Fruit fly (Drosophila melanogaster): ENCODE data around the gene BBS8.

DNA sequence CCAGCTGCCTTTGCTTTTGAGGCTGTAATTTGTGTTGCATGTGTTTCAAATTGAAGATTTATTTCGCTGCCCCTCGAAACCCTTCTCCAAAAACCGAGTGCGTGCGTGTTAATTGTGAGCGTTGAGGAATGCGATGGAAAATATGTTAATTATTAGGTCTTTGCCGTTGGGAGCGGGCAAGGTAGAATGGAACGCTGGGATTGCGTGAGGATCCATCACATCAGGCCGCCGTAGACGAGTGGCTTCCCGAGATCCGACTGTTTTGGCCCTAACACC, 18.7 kb downstream of the BBS8 start:
- no peak for TF ChIP-seq CTCF (optimal IDR thresholded peaks at IDR 0.05)
- TF ChIP-seq CG8478 (optimal IDR thresholded peaks at IDR 0.05), result no peak

All from S2 (cell line).